Worm (Caenorhabditis elegans) whole organism, L3 larva: ENCODE measurements around the gene R08C7.8.

Experiments used
- ceh-9 ChIP-seq: sonication (generic microtip); optimal IDR thresholded peaks from 2 replicates; lab custom pipeline; 2018; ENCODE audit warnings: missing biosample characterization, missing genetic modification characterization
- daf-12 ChIP-seq: fragments of 150-350 bp; optimal IDR thresholded peaks from 2 replicates; lab custom pipeline; 2014; ENCODE audit warnings: missing biosample characterization, missing genetic modification reagents, missing genetic modification characterization
- egl-27 ChIP-seq: sonication (generic microtip); optimal IDR thresholded peaks from 4 replicates; lab custom pipeline; 2017; ENCODE audit warnings: missing biosample characterization, missing genetic modification reagents, missing genetic modification characterization
- elt-2 ChIP-seq: sonication (generic microtip); optimal IDR thresholded peaks from 2 replicates; lab custom pipeline; 2016; ENCODE audit warnings: missing genetic modification reagents, mild to moderate bottlenecking, missing genetic modification characterization, missing compliant biosample characterization
- nhr-11 ChIP-seq: fragments of 150-350 bp; optimal IDR thresholded peaks from 2 replicates; lab custom pipeline; 2014; ENCODE audit warnings: missing biosample characterization, missing genetic modification characterization
- nhr-77 ChIP-seq: fragments of 150-350 bp; optimal IDR thresholded peaks from 2 replicates; lab custom pipeline; 2014; ENCODE audit warnings: missing biosample characterization, missing genetic modification characterization
- pqm-1 ChIP-seq: fragments of 150-350 bp; optimal IDR thresholded peaks from 2 replicates; lab custom pipeline; 2017; ENCODE audit warnings: missing biosample characterization, missing genetic modification characterization, inconsistent platforms
- skn-1 ChIP-seq: fragments of 150-350 bp; optimal IDR thresholded peaks from 2 replicates; lab custom pipeline; 2014; ENCODE audit warnings: missing biosample characterization, missing genetic modification characterization
- snpc-4 ChIP-seq: fragments of 150-350 bp; optimal IDR thresholded peaks from 2 replicates; lab custom pipeline; 2014; ENCODE audit warnings: missing biosample characterization, missing genetic modification characterization
- zag-1 ChIP-seq: fragments of 150-350 bp; optimal IDR thresholded peaks from 2 replicates; lab custom pipeline; 2014; ENCODE audit warnings: missing biosample characterization, missing genetic modification characterization

- no peak for TF ChIP-seq nhr-77
- TF ChIP-seq daf-12 (tag; lab: Kevin White, UChicago) = no peak
- no peak for TF ChIP-seq zag-1 (tag; lab: Kevin White, UChicago)
- no peak for TF ChIP-seq snpc-4 (tag; lab: Kevin White, UChicago)
- TF ChIP-seq nhr-11 = no peak
- no peak for TF ChIP-seq ceh-9 (tag; lab: Kevin White, UChicago)
- TF ChIP-seq pqm-1 = peak; percentile 82
- TF ChIP-seq egl-27 = no peak
- peak; percentile 97 for TF ChIP-seq elt-2 (tag; lab: Kevin White, UChicago)
- TF ChIP-seq skn-1 (tag; lab: Kevin White, UChicago) = no peak
Measured at ce11 chrIV:4482531-4482930, 48.2 kb upstream of the R08C7.8 start, which contains the start of gene M01H9.4.
